Worm (Caenorhabditis elegans) whole organism, L2 larva: ENCODE measurements around the gene pfk-1.2.

Source experiments
- C34F6.9 ChIP-seq: fragments of 150-350 bp; optimal IDR thresholded peaks from 2 replicates; lab custom pipeline; 2014; ENCODE audit warnings: missing biosample characterization, missing genetic modification characterization
- F13H6.1 ChIP-seq: sonication (generic microtip); optimal IDR thresholded peaks from 2 replicates; lab custom pipeline; 2016; ENCODE audit warnings: missing genetic modification characterization, missing compliant biosample characterization
- R02D3.7 ChIP-seq: fragments of 150-350 bp; optimal IDR thresholded peaks from 2 replicates; lab custom pipeline; 2014; ENCODE audit warnings: missing biosample characterization, missing genetic modification characterization
- Y55F3AM.14 ChIP-seq: fragments of 200-800 bp; sonication (Bioruptor generic); optimal IDR thresholded peaks from 2 replicates; lab custom pipeline; 2018; ENCODE audit warnings: mild to moderate bottlenecking, missing genetic modification characterization, missing compliant biosample characterization
- ZK546.5 ChIP-seq: sonication (generic microtip); optimal IDR thresholded peaks from 2 replicates; lab custom pipeline; 2017; ENCODE audit warnings: missing biosample characterization, missing genetic modification characterization
- alr-1 ChIP-seq: fragments of 150-350 bp; optimal IDR thresholded peaks from 2 replicates; lab custom pipeline; 2014; ENCODE audit warnings: missing biosample characterization, missing genetic modification characterization
- aly-2 ChIP-seq: fragments of 150-350 bp; optimal IDR thresholded peaks from 2 replicates; lab custom pipeline; 2014; ENCODE audit warnings: missing biosample characterization, missing genetic modification characterization
- ama-1 ChIP-seq: fragments of 150-350 bp; optimal IDR thresholded peaks from 2 replicates; lab custom pipeline; 2018; ENCODE audit warnings: inconsistent platforms
- blmp-1 ChIP-seq: sonication (generic microtip); optimal IDR thresholded peaks from 2 replicates; lab custom pipeline; 2017; ENCODE audit warnings: missing genetic modification characterization, mild to moderate bottlenecking, missing compliant biosample characterization, antibody characterized with exemption, moderate library complexity; ENCODE audit not compliant: insufficient read depth
- ceh-16 ChIP-seq: fragments of 150-350 bp; optimal IDR thresholded peaks from 2 replicates; lab custom pipeline; 2014; ENCODE audit warnings: missing biosample characterization, missing genetic modification characterization
- ceh-82 ChIP-seq: fragments of 150-350 bp; optimal IDR thresholded peaks from 2 replicates; lab custom pipeline; 2014; ENCODE audit warnings: missing biosample characterization, missing genetic modification characterization
- crh-2 ChIP-seq: sonication (generic microtip); optimal IDR thresholded peaks from 2 replicates; lab custom pipeline; 2017; ENCODE audit warnings: missing biosample characterization, missing genetic modification characterization
- dmd-4 ChIP-seq: sonication (generic microtip); optimal IDR thresholded peaks from 2 replicates; lab custom pipeline; 2017; ENCODE audit warnings: missing biosample characterization, missing genetic modification characterization
- egl-27 ChIP-seq: sonication (generic microtip); optimal IDR thresholded peaks from 3 replicates; lab custom pipeline; 2017; ENCODE audit warnings: missing biosample characterization, missing genetic modification reagents, missing genetic modification characterization
- elt-1 ChIP-seq: fragments of 150-350 bp; optimal IDR thresholded peaks from 2 replicates; lab custom pipeline; 2014; ENCODE audit warnings: missing biosample characterization, missing genetic modification characterization
- elt-3 ChIP-seq: sonication (generic microtip); optimal IDR thresholded peaks from 2 replicates; lab custom pipeline; 2017; ENCODE audit warnings: missing biosample characterization, missing genetic modification characterization
- fos-1 ChIP-seq: fragments of 150-350 bp; optimal IDR thresholded peaks from 2 replicates; lab custom pipeline; 2014; ENCODE audit warnings: missing biosample characterization, missing genetic modification characterization
- gmeb-1 ChIP-seq: fragments of 150-350 bp; optimal IDR thresholded peaks from 2 replicates; lab custom pipeline; 2014; ENCODE audit warnings: missing biosample characterization, missing genetic modification characterization
- lin-11 ChIP-seq: fragments of 150-350 bp; sonication (generic microtip); optimal IDR thresholded peaks from 2 replicates; lab custom pipeline; 2014; ENCODE audit warnings: missing biosample characterization, missing genetic modification characterization, inconsistent platforms, mixed read lengths
- lin-13 ChIP-seq: fragments of 150-350 bp; optimal IDR thresholded peaks from 2 replicates; lab custom pipeline; 2014; ENCODE audit warnings: missing biosample characterization, missing genetic modification reagents, missing genetic modification characterization
- lsy-2 ChIP-seq, 2 experiments: fragments of 150-350 bp in 1 of 2; sonication (generic microtip) in 1 of 2; optimal IDR thresholded peaks; 2 replicates each; lab custom pipeline; 2014 to 2017; ENCODE audit warnings: missing biosample characterization in 2 of 2, missing genetic modification characterization in 2 of 2
- mab-5 ChIP-seq: fragments of 150-350 bp; optimal IDR thresholded peaks from 2 replicates; lab custom pipeline; 2014; ENCODE audit warnings: missing biosample characterization, missing genetic modification characterization
- mbf-1 ChIP-seq: sonication (generic microtip); optimal IDR thresholded peaks from 2 replicates; lab custom pipeline; 2017; ENCODE audit warnings: missing biosample characterization, missing genetic modification characterization
- mdl-1 ChIP-seq, 2 experiments: fragments of 150-350 bp in 1 of 2; sonication (generic microtip) in 1 of 2; optimal IDR thresholded peaks; 2 replicates each; lab custom pipeline; 2017; ENCODE audit warnings: missing biosample characterization in 2 of 2, missing genetic modification characterization in 2 of 2
- nhr-10 ChIP-seq: sonication (generic microtip); optimal IDR thresholded peaks from 2 replicates; lab custom pipeline; 2017; ENCODE audit warnings: missing biosample characterization, missing genetic modification characterization
- nhr-11 ChIP-seq: fragments of 150-350 bp; optimal IDR thresholded peaks from 2 replicates; lab custom pipeline; 2014; ENCODE audit warnings: missing biosample characterization, missing genetic modification characterization
- nhr-12 ChIP-seq: fragments of 150-350 bp; optimal IDR thresholded peaks from 2 replicates; lab custom pipeline; 2014; ENCODE audit warnings: missing biosample characterization, missing genetic modification characterization
- nhr-129 ChIP-seq: fragments of 150-350 bp; optimal IDR thresholded peaks from 2 replicates; lab custom pipeline; 2014; ENCODE audit warnings: missing biosample characterization, missing genetic modification characterization
- nhr-21 ChIP-seq: fragments of 150-350 bp; optimal IDR thresholded peaks from 2 replicates; lab custom pipeline; 2014; ENCODE audit warnings: missing biosample characterization, missing genetic modification characterization
- nhr-23 ChIP-seq: fragments of 150-350 bp; optimal IDR thresholded peaks from 2 replicates; lab custom pipeline; 2014; ENCODE audit warnings: missing biosample characterization, missing genetic modification reagents, missing genetic modification characterization
- nhr-25 ChIP-seq: fragments of 150-350 bp; sonication (generic microtip); optimal IDR thresholded peaks from 3 replicates; lab custom pipeline; 2014; ENCODE audit warnings: missing biosample characterization, missing genetic modification characterization
- nhr-6 ChIP-seq: fragments of 150-350 bp; optimal IDR thresholded peaks from 2 replicates; lab custom pipeline; 2014; ENCODE audit warnings: missing biosample characterization, missing genetic modification characterization
- nhr-77 ChIP-seq: fragments of 150-350 bp; optimal IDR thresholded peaks from 2 replicates; lab custom pipeline; 2014; ENCODE audit warnings: missing biosample characterization, missing genetic modification characterization
- peb-1 ChIP-seq: fragments of 150-350 bp; optimal IDR thresholded peaks from 2 replicates; lab custom pipeline; 2014; ENCODE audit warnings: missing biosample characterization, missing genetic modification characterization
- sem-4 ChIP-seq: fragments of 150-350 bp; optimal IDR thresholded peaks from 2 replicates; lab custom pipeline; 2014; ENCODE audit warnings: missing biosample characterization, missing genetic modification reagents, missing genetic modification characterization
- skn-1 ChIP-seq: sonication (generic microtip); optimal IDR thresholded peaks from 2 replicates; lab custom pipeline; 2017; ENCODE audit warnings: missing biosample characterization, missing genetic modification characterization
- sma-3 ChIP-seq: sonication (generic microtip); optimal IDR thresholded peaks from 2 replicates; lab custom pipeline; 2016; ENCODE audit warnings: missing genetic modification reagents, missing genetic modification characterization, missing compliant biosample characterization
- sma-9 ChIP-seq, 2 experiments: fragments of 150-350 bp in 1 of 2; sonication (generic microtip) in 1 of 2; optimal IDR thresholded peaks; 2 replicates each; lab custom pipeline; 2014 to 2016; ENCODE audit warnings: missing genetic modification characterization in 2 of 2, mild to moderate bottlenecking in 1 of 2, missing biosample characterization in 1 of 2, missing compliant biosample characterization in 1 of 2, missing genetic modification reagents in 1 of 2, moderate library complexity in 1 of 2
- snpc-4 ChIP-seq: fragments of 150-350 bp; optimal IDR thresholded peaks from 2 replicates; lab custom pipeline; 2014; ENCODE audit warnings: missing biosample characterization, missing genetic modification characterization
- unc-55 ChIP-seq: fragments of 150-350 bp; sonication (generic microtip); optimal IDR thresholded peaks from 3 replicates; lab custom pipeline; 2014; ENCODE audit warnings: missing biosample characterization, missing genetic modification reagents, missing genetic modification characterization
- unc-62 ChIP-seq: fragments of 150-350 bp; optimal IDR thresholded peaks from 2 replicates; lab custom pipeline; 2014; ENCODE audit warnings: missing biosample characterization, missing genetic modification reagents, missing genetic modification characterization
- zag-1 ChIP-seq: fragments of 150-350 bp; optimal IDR thresholded peaks from 2 replicates; lab custom pipeline; 2014; ENCODE audit warnings: missing biosample characterization, missing genetic modification characterization
- ztf-11 ChIP-seq: sonication (generic microtip); optimal IDR thresholded peaks from 2 replicates; lab custom pipeline; 2017; ENCODE audit warnings: missing biosample characterization, missing genetic modification characterization
- ztf-4 ChIP-seq: fragments of 150-350 bp; optimal IDR thresholded peaks from 2 replicates; lab custom pipeline; 2014; ENCODE audit warnings: missing biosample characterization, missing genetic modification characterization

Gene pfk-1.2

ce11 chrV:9541506-9541905 is 9.9 kb downstream of the pfk-1.2 start, which contains the start of gene C50F4.16:
C50F4.16 (minus strand) TSS chrV:9541606.
- no peak for TF ChIP-seq gmeb-1
- no peak for TF ChIP-seq nhr-77 (tag; lab: Kevin White, UChicago)
- TF ChIP-seq snpc-4 (tag; lab: Kevin White, UChicago), result no peak
- no peak for TF ChIP-seq skn-1
- no peak for TF ChIP-seq unc-62 (GFP tag; lab: Kevin White, UChicago)
- no peak for TF ChIP-seq mbf-1 (tag; lab: Kevin White, UChicago)
- no peak for TF ChIP-seq F13H6.1 (tag; lab: Kevin White, UChicago)
- no peak for TF ChIP-seq elt-1 (tag; lab: Kevin White, UChicago)
- TF ChIP-seq lin-11 (tag; lab: Kevin White, UChicago), result no peak
- TF ChIP-seq, all 48 proteins: peak for 0

- TF ChIP-seq mab-5 (peak; percentile 35), nhr-21 (tag; lab: Kevin White, UChicago) (peak; percentile 73), F13H6.1 (tag; lab: Kevin White, UChicago) (peak; percentile 59), Y55F3AM.14 (GFP tag; lab: Kevin White, UChicago) (peak; percentile 28), ztf-4 (tag; lab: Kevin White, UChicago) (peak; percentile 39), nhr-23 (tag; lab: Kevin White, UChicago) (no peak), unc-55 (GFP tag; lab: Kevin White, UChicago) (peak; percentile 83), snpc-4 (tag; lab: Kevin White, UChicago) (peak; percentile 37), ZK546.5 (no peak), nhr-77 (tag; lab: Kevin White, UChicago) (no peak), skn-1 (no peak), nhr-12 (no peak), gmeb-1 (peak; percentile 83), lin-11 (tag; lab: Kevin White, UChicago) (peak; percentile 54), ama-1 (peak; percentile 47), fos-1 (tag; lab: Kevin White, UChicago) (peak; percentile 44), lin-13 (GFP tag; lab: Kevin White, UChicago) (peak; percentile 87), nhr-6 (tag; lab: Kevin White, UChicago) (no peak), nhr-25 (tag; lab: Kevin White, UChicago) (peak; percentile 53), C34F6.9 (tag; lab: Kevin White, UChicago) (peak; percentile 82), blmp-1 (tag; lab: Kevin White, UChicago) (peak; percentile 38), nhr-129 (tag; lab: Kevin White, UChicago) (peak; percentile 83), ceh-82 (tag; lab: Kevin White, UChicago) (no peak), peb-1 (tag; lab: Kevin White, UChicago) (no peak), crh-2 (tag; lab: Kevin White, UChicago) (peak; percentile 84), nhr-10 (tag; lab: Kevin White, UChicago) (no peak), nhr-11 (tag; lab: Kevin White, UChicago) (no peak), egl-27 (tag; lab: Kevin White, UChicago) (no peak), sma-9 (GFP tag; optimal IDR thresholded peaks at IDR 0.05; lab: Kevin White, UChicago) (peak; percentile 60), sma-9 (tag; optimal IDR thresholded peaks at IDR 0.05; lab: Kevin White, UChicago) (no peak), R02D3.7 (tag; lab: Kevin White, UChicago) (no peak), sem-4 (peak; percentile 70), lsy-2 (tag; optimal IDR thresholded peaks at IDR 0.05; lab: Kevin White, UChicago) (peak in 1 of 2 experiments; percentile 79), elt-1 (tag; lab: Kevin White, UChicago) (no peak), sma-3 (GFP tag; lab: Kevin White, UChicago) (peak; percentile 71), elt-3 (tag; lab: Kevin White, UChicago) (no peak), ceh-16 (tag; lab: Kevin White, UChicago) (peak; percentile 11), aly-2 (tag; lab: Kevin White, UChicago) (no peak)
- TF ChIP-seq, all 48 proteins: peak for 22
Observed at ce11 chrV:9544176-9544632, 12.6 kb downstream of the pfk-1.2 start, which contains the start of gene mdf-1. mdf-1 (minus strand) TSS chrV:9544226.

ce11 chrV:9545238-9545709 is 13.7 kb downstream of the pfk-1.2 start, which contains the start of the genes his-35 and his-41:
his-35 (minus strand) TSS chrV:9545288.
his-41 (plus strand) TSS chrV:9545536.
- TF ChIP-seq nhr-11 (tag; lab: Kevin White, UChicago) (no peak), crh-2 (tag; lab: Kevin White, UChicago) (peak; percentile 51), aly-2 (tag; lab: Kevin White, UChicago) (no peak), lin-11 (tag; lab: Kevin White, UChicago) (peak; percentile 35), zag-1 (no peak), lsy-2 (tag; optimal IDR thresholded peaks at IDR 0.05; lab: Kevin White, UChicago) (peak; percentile 38 to 51), ztf-11 (tag; lab: Kevin White, UChicago) (no peak), gmeb-1 (peak; percentile 53), sma-9 (GFP tag; optimal IDR thresholded peaks at IDR 0.05; lab: Kevin White, UChicago) (peak; percentile 37), sma-9 (tag; optimal IDR thresholded peaks at IDR 0.05; lab: Kevin White, UChicago) (no peak), snpc-4 (tag; lab: Kevin White, UChicago) (no peak), ztf-4 (tag; lab: Kevin White, UChicago) (no peak), nhr-77 (tag; lab: Kevin White, UChicago) (no peak), unc-55 (GFP tag; lab: Kevin White, UChicago) (peak; percentile 15), mdl-1 (tag; optimal IDR thresholded peaks at IDR 0.05; lab: Kevin White, UChicago) (peak in 1 of 2 experiments; percentile 31), nhr-23 (tag; lab: Kevin White, UChicago) (no peak), nhr-21 (tag; lab: Kevin White, UChicago) (peak; percentile 11), elt-3 (tag; lab: Kevin White, UChicago) (no peak), alr-1 (tag; lab: Kevin White, UChicago) (no peak), elt-1 (tag; lab: Kevin White, UChicago) (no peak), ZK546.5 (no peak), mbf-1 (tag; lab: Kevin White, UChicago) (no peak), peb-1 (tag; lab: Kevin White, UChicago) (no peak), ceh-16 (tag; lab: Kevin White, UChicago) (no peak), F13H6.1 (tag; lab: Kevin White, UChicago) (peak; percentile 62), egl-27 (tag; lab: Kevin White, UChicago) (no peak), dmd-4 (tag; lab: Kevin White, UChicago) (no peak), C34F6.9 (tag; lab: Kevin White, UChicago) (peak; percentile 74), blmp-1 (tag; lab: Kevin White, UChicago) (no peak), nhr-6 (tag; lab: Kevin White, UChicago) (no peak)
